Fruit fly (Drosophila melanogaster) whole organism, embryonic: Measurements from ENCODE around the gene PIG-U.
A peak's percentile ranks its signal among the peaks of the same experiment; 100 is the strongest.

Experiments
- Awh ChIP-seq: fragments of 200-800 bp; sonication (Bioruptor generic); IDR thresholded peaks from 2 replicates; pipeline ENCODE4, ENCODE4 v1.3.6; 2022; ENCODE audit warnings: missing biosample characterization, missing genetic modification characterization
- B-H2 ChIP-seq: fragments of 200-800 bp; sonication (Bioruptor generic); optimal IDR thresholded peaks from 2 replicates; lab custom pipeline; 2018; ENCODE audit warnings: missing biosample characterization, mild to moderate bottlenecking, missing genetic modification characterization
- Blimp-1 ChIP-seq: fragments of 200-800 bp; sonication (Bioruptor generic); optimal IDR thresholded peaks from 3 replicates; lab custom pipeline; 2018; ENCODE audit warnings: missing biosample characterization, missing genetic modification characterization, mild to moderate bottlenecking, moderate library complexity, missing genetic modification reagents
- CG10431 ChIP-seq: fragments of 200-800 bp; sonication (Bioruptor generic); optimal IDR thresholded peaks from 3 replicates; lab custom pipeline; 2018; ENCODE audit warnings: missing biosample characterization, mild to moderate bottlenecking, missing genetic modification characterization
- CG1603 ChIP-seq: fragments of 200-800 bp; sonication (Bioruptor generic); optimal IDR thresholded peaks from 2 replicates; lab custom pipeline; 2019; ENCODE audit warnings: missing biosample characterization, mild to moderate bottlenecking, missing genetic modification characterization, moderate library complexity
- CG17385 ChIP-seq: fragments of 200-800 bp; sonication (Bioruptor generic); optimal IDR thresholded peaks from 3 replicates; lab custom pipeline; 2018; ENCODE audit warnings: missing biosample characterization, mild to moderate bottlenecking, missing genetic modification characterization
- CG2116 ChIP-seq: fragments of 200-800 bp; sonication (Bioruptor generic); optimal IDR thresholded peaks from 3 replicates; lab custom pipeline; 2018; ENCODE audit warnings: missing biosample characterization, mild to moderate bottlenecking, missing genetic modification characterization
- CG30403 ChIP-seq: fragments of 200-800 bp; sonication (Bioruptor generic); optimal IDR thresholded peaks from 3 replicates; lab custom pipeline; 2016; ENCODE audit warnings: missing biosample characterization, missing genetic modification characterization
- CG32767 ChIP-seq: fragments of 200-800 bp; sonication (Bioruptor generic); IDR thresholded peaks from 2 replicates; pipeline ENCODE4 v1.3.6; 2022; ENCODE audit warnings: missing biosample characterization, missing genetic modification characterization
- CG4282 ChIP-seq: fragments of 200-800 bp; sonication (Bioruptor generic); optimal IDR thresholded peaks from 2 replicates; lab custom pipeline; 2016; ENCODE audit warnings: missing biosample characterization, missing genetic modification characterization
- CG5180 ChIP-seq: fragments of 200-800 bp; sonication (Bioruptor generic); optimal IDR thresholded peaks from 3 replicates; lab custom pipeline; 2017; ENCODE audit warnings: missing biosample characterization, missing genetic modification characterization, mild to moderate bottlenecking, moderate library complexity, missing genetic modification reagents
- CG7357 ChIP-seq: fragments of 200-800 bp; sonication (Bioruptor generic); IDR thresholded peaks from 3 replicates; pipeline ENCODE4 v1.3.6; 2022; ENCODE audit warnings: missing biosample characterization, missing genetic modification characterization
- CG8089 ChIP-seq: fragments of 200-800 bp; sonication (Bioruptor generic); optimal IDR thresholded peaks from 3 replicates; lab custom pipeline; 2016; ENCODE audit warnings: missing biosample characterization, missing genetic modification characterization
- CG9932 ChIP-seq: fragments of 200-800 bp; sonication (Bioruptor generic); IDR thresholded peaks from 2 replicates; pipeline ENCODE4 v1.3.6; 2022; ENCODE audit warnings: missing biosample characterization, missing genetic modification characterization
- Dek ChIP-seq: fragments of 200-800 bp; sonication (Bioruptor generic); optimal IDR thresholded peaks from 3 replicates; lab custom pipeline; 2019; ENCODE audit warnings: missing biosample characterization, mild to moderate bottlenecking, missing genetic modification characterization, moderate library complexity
- Drgx ChIP-seq: fragments of 200-800 bp; sonication (Bioruptor generic); IDR thresholded peaks from 2 replicates; pipeline ENCODE4 v1.3.6; 2022; ENCODE audit warnings: missing biosample characterization, missing genetic modification characterization
- Eip74EF ChIP-seq, 2 experiments: fragments of 200-800 bp in 1 of 2; fragments of >200 bp in 1 of 2; sonication (Bioruptor generic) in 1 of 2; optimal IDR thresholded peaks; 2 replicates each; lab custom pipeline; 2017 to 2019; ENCODE audit warnings: missing biosample characterization in 2 of 2, missing genetic modification characterization in 2 of 2, mild to moderate bottlenecking in 1 of 2, moderate library complexity in 1 of 2
- Elba2 ChIP-seq: fragments of 200-800 bp; sonication (Bioruptor generic); optimal IDR thresholded peaks from 3 replicates; lab custom pipeline; 2016; ENCODE audit warnings: missing biosample characterization, missing genetic modification characterization
- Ets97D ChIP-seq: fragments of 200-800 bp; sonication (Bioruptor generic); optimal IDR thresholded peaks from 3 replicates; lab custom pipeline; 2016; ENCODE audit warnings: missing biosample characterization, missing genetic modification characterization
- HLH4C ChIP-seq: fragments of 200-800 bp; sonication (Bioruptor generic); IDR thresholded peaks from 3 replicates; pipeline ENCODE4 v1.3.6; 2022; ENCODE audit warnings: missing biosample characterization, missing genetic modification characterization; ENCODE audit not compliant: partially characterized antibody
- HmgD ChIP-seq: fragments of 200-800 bp; sonication (Bioruptor generic); optimal IDR thresholded peaks from 3 replicates; lab custom pipeline; 2016; ENCODE audit warnings: missing biosample characterization, missing genetic modification characterization
- Hr3 ChIP-seq: fragments of 200-800 bp; sonication (Bioruptor generic); optimal IDR thresholded peaks from 3 replicates; lab custom pipeline; 2016; ENCODE audit warnings: missing biosample characterization, missing genetic modification characterization
- Hr78 ChIP-seq, 2 experiments: fragments of 200-800 bp in 1 of 2; fragments of >200 bp in 1 of 2; sonication (Bioruptor generic) in 1 of 2; optimal IDR thresholded peaks; 2 replicates each; lab custom pipeline; 2017 to 2019; ENCODE audit warnings: missing biosample characterization in 2 of 2, missing genetic modification characterization in 2 of 2, mild to moderate bottlenecking in 1 of 2, moderate library complexity in 1 of 2
- Med ChIP-seq: fragments of 200-800 bp; sonication (Bioruptor generic); peaks from one replicate; lab custom pipeline; 2016; ENCODE audit warnings: missing biosample characterization, missing genetic modification characterization, mild to moderate bottlenecking, inconsistent platforms, moderate library complexity
- Vsx1 ChIP-seq: fragments of 200-800 bp; sonication (Bioruptor generic); optimal IDR thresholded peaks from 2 replicates; lab custom pipeline; 2017; ENCODE audit warnings: missing biosample characterization, mild to moderate bottlenecking, missing genetic modification characterization, missing genetic modification reagents
- ap ChIP-seq: fragments of 200-800 bp; sonication (Bioruptor generic); IDR thresholded peaks from 2 replicates; pipeline ENCODE4 v1.3.6; 2022; ENCODE audit warnings: missing biosample characterization, missing genetic modification characterization
- bsh ChIP-seq, 2 experiments: fragments of 200-800 bp; sonication (Bioruptor generic); optimal IDR thresholded peaks; 2 replicates each; lab custom pipeline; 2017 to 2018; ENCODE audit warnings: mild to moderate bottlenecking in 2 of 2, missing biosample characterization in 2 of 2, missing genetic modification characterization in 2 of 2, moderate library complexity in 1 of 2
- caup ChIP-seq: fragments of 200-800 bp; sonication (Bioruptor generic); optimal IDR thresholded peaks from 3 replicates; lab custom pipeline; 2017; ENCODE audit warnings: missing biosample characterization, mild to moderate bottlenecking, missing genetic modification characterization, moderate library complexity; ENCODE audit not compliant: severe bottlenecking
- lola ChIP-seq, 3 experiments: fragments of >200 bp in 2 of 3; fragments of 200-800 bp in 1 of 3; sonication (Bioruptor generic) in 1 of 3; optimal IDR thresholded peaks; 2 replicates each; lab custom pipeline; 2017 to 2019; ENCODE audit warnings: missing biosample characterization in 3 of 3, missing genetic modification characterization in 3 of 3, mild to moderate bottlenecking in 1 of 3, moderate library complexity in 1 of 3
- lov ChIP-seq, 2 experiments: fragments of 200-800 bp in 1 of 2; fragments of >200 bp in 1 of 2; sonication (Bioruptor generic) in 1 of 2; IDR thresholded peaks in 1 of 2; optimal IDR thresholded peaks in 1 of 2; 2 replicates in 1 of 2; 3 replicates in 1 of 2; pipeline versions ENCODE4 v1.3.6 to Lab custom; 2017 to 2022; ENCODE audit warnings: missing biosample characterization in 1 of 2, missing genetic modification characterization in 1 of 2
- oc ChIP-seq: fragments of 200-800 bp; sonication (Bioruptor generic); optimal IDR thresholded peaks from 2 replicates; lab custom pipeline; 2018; ENCODE audit warnings: missing biosample characterization, mild to moderate bottlenecking, missing genetic modification characterization, moderate library complexity
- odd ChIP-seq: fragments of 200-800 bp; sonication (Bioruptor generic); optimal IDR thresholded peaks from 2 replicates; lab custom pipeline; 2017; ENCODE audit warnings: missing biosample characterization, mild to moderate bottlenecking, missing genetic modification characterization
- scrt ChIP-seq: fragments of 200-800 bp; sonication (Bioruptor generic); optimal IDR thresholded peaks from 2 replicates; lab custom pipeline; 2018; ENCODE audit warnings: missing biosample characterization, mild to moderate bottlenecking, missing genetic modification characterization, moderate library complexity
- sens ChIP-seq: fragments of 200-800 bp; sonication (Bioruptor generic); peaks from one replicate; lab custom pipeline; 2016; ENCODE audit warnings: missing biosample characterization, missing genetic modification characterization
- slou ChIP-seq: fragments of 200-800 bp; sonication (Bioruptor generic); optimal IDR thresholded peaks from 3 replicates; lab custom pipeline; 2016; ENCODE audit warnings: missing biosample characterization, missing genetic modification characterization
- sug ChIP-seq: fragments of 200-800 bp; optimal IDR thresholded peaks from 2 replicates; lab custom pipeline; 2019; ENCODE audit warnings: missing biosample characterization, mild to moderate bottlenecking, missing genetic modification characterization, moderate library complexity
- twi ChIP-seq: fragments of 200-800 bp; optimal IDR thresholded peaks from 2 replicates; lab custom pipeline; 2019; ENCODE audit warnings: missing biosample characterization, mild to moderate bottlenecking, missing genetic modification characterization, moderate library complexity

The PIG-U gene

dm6 chr2L:8478911-8479706 is 35.8 kb upstream of the PIG-U start (continued):
- TF ChIP-seq HmgD (no peak), CG5180 (GFP tag; lab: Kevin White, UChicago) (peak; percentile 3), odd (no peak), lola (GFP tag; optimal IDR thresholded peaks at IDR 0.05; lab: Kevin White, UChicago) (no peak), Awh (GFP tag; lab: Robert Waterston, UW) (0 out of 2 replicates have a peak, but pooled peaks have one; percentile 10), Blimp-1 (GFP tag; lab: Kevin White, UChicago) (no peak), CG30403 (GFP tag; lab: Kevin White, UChicago) (no peak), CG1603 (tag; lab: Kevin White, UChicago) (no peak), CG8089 (no peak), lov (optimal IDR thresholded peaks at IDR 0.05; lab: Kevin White, UChicago) (no peak), lov (GFP tag; IDR thresholded peaks at IDR 0.05; lab: Robert Waterston, UW) (no peak), Med (GFP tag; lab: Kevin White, UChicago) (peak; percentile 70), CG9932 (no peak), Eip74EF (GFP tag; optimal IDR thresholded peaks at IDR 0.05; lab: Kevin White, UChicago) (no peak), caup (GFP tag; lab: Kevin White, UChicago) (no peak), CG17385 (GFP tag; lab: Kevin White, UChicago) (no peak), B-H2 (GFP tag; lab: Kevin White, UChicago) (no peak), sens (GFP tag; lab: Kevin White, UChicago) (no peak), scrt (GFP tag; lab: Kevin White, UChicago) (no peak), CG10431 (GFP tag; lab: Kevin White, UChicago) (no peak), Ets97D (no peak), Dek (tag; lab: Kevin White, UChicago) (no peak), Drgx (GFP tag; lab: Robert Waterston, UW) (peak; percentile 66), twi (no peak), CG4282 (GFP tag; lab: Kevin White, UChicago) (no peak), Elba2 (peak; percentile 34), Hr3 (no peak), CG32767 (GFP tag; lab: Robert Waterston, UW) (0 out of 2 replicates have a peak, but pooled peaks have one; percentile 36), bsh (GFP tag; optimal IDR thresholded peaks at IDR 0.05; lab: Kevin White, UChicago) (peak in 1 of 2 experiments; percentile 96), CG2116 (GFP tag; lab: Kevin White, UChicago) (no peak)

- TF ChIP-seq oc (tag; lab: Kevin White, UChicago), result peak; percentile 72
- TF ChIP-seq CG7357 (GFP tag; lab: Robert Waterston, UW), result no peak
- peak; percentile 74 for TF ChIP-seq Vsx1 (GFP tag; lab: Kevin White, UChicago)
- TF ChIP-seq slou, result no peak
- no peak for TF ChIP-seq HLH4C (GFP tag; lab: Robert Waterston, UW)
- TF ChIP-seq Hr78 (GFP tag; optimal IDR thresholded peaks at IDR 0.05; lab: Kevin White, UChicago), result peak in 1 of 2 experiments; percentile 36
- no peak for TF ChIP-seq ap
- no peak for TF ChIP-seq sug (tag; lab: Kevin White, UChicago)
- peak; percentile 42; the same call in 1 of the 2 replicates for TF ChIP-seq Awh (GFP tag; lab: Robert Waterston, UW)
These were observed 34.1 kb upstream of the PIG-U start for dm6 chr2L:8480825-8481224.
